Worm (Caenorhabditis elegans): Measurements from ENCODE around the gene F42A6.2.

DNA sequence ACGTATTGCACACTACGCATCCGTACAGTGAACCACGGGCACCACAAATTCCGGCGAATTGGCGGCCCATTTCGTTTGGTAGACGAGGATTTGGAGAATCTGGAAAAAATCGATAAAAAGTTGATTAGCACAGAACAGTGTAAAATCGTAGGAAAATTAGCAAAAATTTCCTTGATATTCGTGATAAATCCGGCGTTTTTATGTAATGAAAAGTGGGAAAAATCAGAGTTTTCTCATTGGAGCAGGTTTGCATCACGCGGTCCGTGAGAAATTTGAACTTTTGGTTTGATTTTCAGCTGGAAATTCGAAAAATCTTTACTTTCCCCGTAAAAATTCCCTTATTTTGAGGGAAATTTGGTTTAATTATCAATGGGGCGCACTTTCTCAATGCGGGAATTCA is 42.8 kb downstream of the F42A6.2 start, which contains the start of gene B0546.4:
- TF ChIP-seq flt-1 (GFP tag; IDR thresholded peaks at IDR 0.05) (no peak), B0310.2 (tag; optimal IDR thresholded peaks at IDR 0.05) (no peak), ceh-36 (tag; optimal IDR thresholded peaks at IDR 0.05) (no peak), hmbx-1 (tag; optimal IDR thresholded peaks at IDR 0.05) (no peak), ama-1 (optimal IDR thresholded peaks at IDR 0.05) (no peak), hmg-4 (GFP tag; optimal IDR thresholded peaks at IDR 0.05) (no peak), aly-1 (tag; optimal IDR thresholded peaks at IDR 0.05) (no peak), sea-1 (GFP tag; conservative IDR thresholded peaks at IDR 0.05) (no peak), F13C5.2 (tag; optimal IDR thresholded peaks at IDR 0.05) (no peak), ets-7 (tag; optimal IDR thresholded peaks at IDR 0.05) (no peak), ceh-13 (GFP tag; optimal IDR thresholded peaks at IDR 0.05) (no peak), tbx-11 (GFP tag; IDR thresholded peaks at IDR 0.05) (no peak), tbx-37 (GFP tag; conservative IDR thresholded peaks at IDR 0.05) (no peak)

Data from whole organism, early embryonic.